Worm (Caenorhabditis elegans): ENCODE data around the gene F10D2.10.

DNA sequence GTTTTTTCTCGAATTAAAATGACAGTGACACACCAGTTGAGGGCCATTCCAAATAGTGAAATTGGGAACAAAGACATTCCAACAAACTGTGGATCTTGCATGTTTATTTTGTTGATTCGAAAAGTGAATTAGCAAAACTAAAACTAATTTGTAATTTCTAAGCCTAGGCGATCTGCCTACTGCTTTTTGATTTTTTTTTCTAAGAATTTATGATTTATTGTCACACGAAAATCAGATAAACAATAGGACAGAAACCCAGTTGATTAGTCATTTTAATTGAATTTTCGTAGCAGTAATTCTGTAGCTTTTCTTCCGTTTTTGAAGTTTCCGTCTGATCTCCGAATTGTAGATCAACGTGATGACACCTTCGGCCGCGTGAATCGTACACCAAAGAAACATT lies 37.2 kb downstream of the F10D2.10 start, which contains the start of gene srx-33:
- TF ChIP-seq lin-39 (tag; optimal IDR thresholded peaks at IDR 0.05) (no peak), sdz-12 (GFP tag; optimal IDR thresholded peaks at IDR 0.05) (no peak)
